Worm (Caenorhabditis elegans) whole organism, early embryonic: ENCODE data around the gene F40A3.7.

Experiments
- B0310.2 ChIP-seq: sonication (generic microtip); optimal IDR thresholded peaks from 2 replicates; lab custom pipeline; 2016; ENCODE audit warnings: mild to moderate bottlenecking, missing genetic modification characterization, missing compliant biosample characterization
- F13C5.2 ChIP-seq: sonication (generic microtip); optimal IDR thresholded peaks from 2 replicates; lab custom pipeline; 2017; ENCODE audit warnings: mild to moderate bottlenecking, missing genetic modification characterization, inconsistent platforms, missing compliant biosample characterization
- aly-1 ChIP-seq: sonication (generic microtip); optimal IDR thresholded peaks from 2 replicates; lab custom pipeline; 2016; ENCODE audit warnings: missing genetic modification characterization, missing compliant biosample characterization
- ama-1 ChIP-seq: fragments of 150-350 bp; optimal IDR thresholded peaks from 2 replicates; lab custom pipeline; 2014
- ceh-13 ChIP-seq: fragments of 200-800 bp; sonication (Bioruptor generic); optimal IDR thresholded peaks from 2 replicates; lab custom pipeline; 2018; ENCODE audit warnings: mild to moderate bottlenecking, missing genetic modification characterization, missing compliant biosample characterization
- ceh-36 ChIP-seq: sonication (generic microtip); optimal IDR thresholded peaks from 2 replicates; lab custom pipeline; 2016; ENCODE audit warnings: missing genetic modification characterization, inconsistent platforms, missing compliant biosample characterization
- ets-7 ChIP-seq: sonication (generic microtip); optimal IDR thresholded peaks from 2 replicates; lab custom pipeline; 2016; ENCODE audit warnings: missing genotype, missing genetic modification characterization, missing compliant biosample characterization
- flt-1 ChIP-seq: fragments of 200-800 bp; sonication (Bioruptor generic); IDR thresholded peaks from 2 replicates; pipeline ENCODE4 v1.3.6; 2022; ENCODE audit warnings: missing genetic modification characterization, missing compliant biosample characterization
- hmbx-1 ChIP-seq: sonication (generic microtip); optimal IDR thresholded peaks from 2 replicates; lab custom pipeline; 2016; ENCODE audit warnings: mild to moderate bottlenecking, missing genetic modification characterization, missing compliant biosample characterization
- hmg-4 ChIP-seq: fragments of 200-800 bp; sonication (Bioruptor generic); optimal IDR thresholded peaks from 2 replicates; lab custom pipeline; 2018; ENCODE audit warnings: mild to moderate bottlenecking, missing genetic modification characterization, missing compliant biosample characterization
- hnd-1 ChIP-seq: sonication (generic microtip); optimal IDR thresholded peaks from 2 replicates; lab custom pipeline; 2016; ENCODE audit warnings: missing genetic modification characterization, missing compliant biosample characterization
- pes-1 ChIP-seq: fragments of 200-800 bp; sonication (Bioruptor generic); IDR thresholded peaks from 2 replicates; pipeline ENCODE4 v1.3.6; 2022; ENCODE audit warnings: missing genetic modification reagents, missing genetic modification characterization, missing compliant biosample characterization
- scrt-1 ChIP-seq: fragments of 200-800 bp; sonication (Bioruptor generic); IDR thresholded peaks from 2 replicates; pipeline ENCODE4 v1.3.6; 2022; ENCODE audit warnings: missing genetic modification characterization, missing compliant biosample characterization
- sea-1 ChIP-seq: fragments of 200-800 bp; sonication (Bioruptor generic); conservative IDR thresholded peaks from 2 replicates; pipeline ENCODE4 v1.3.6; 2022; ENCODE audit warnings: missing genetic modification characterization, missing compliant biosample characterization
- tbx-11 ChIP-seq: fragments of 200-800 bp; sonication (Bioruptor generic); IDR thresholded peaks from 2 replicates; pipeline ENCODE4 v1.3.6; 2022; ENCODE audit warnings: missing genetic modification characterization, missing compliant biosample characterization
- tbx-37 ChIP-seq: fragments of 200-800 bp; sonication (Bioruptor generic); conservative IDR thresholded peaks from 2 replicates; pipeline ENCODE4 v1.3.6; 2022; ENCODE audit warnings: missing genetic modification reagents, missing genetic modification characterization, missing compliant biosample characterization
- tra-4 ChIP-seq: sonication (generic microtip); optimal IDR thresholded peaks from 2 replicates; lab custom pipeline; 2017; ENCODE audit warnings: missing genetic modification characterization, missing compliant biosample characterization

F40A3.7 gene

DNA sequence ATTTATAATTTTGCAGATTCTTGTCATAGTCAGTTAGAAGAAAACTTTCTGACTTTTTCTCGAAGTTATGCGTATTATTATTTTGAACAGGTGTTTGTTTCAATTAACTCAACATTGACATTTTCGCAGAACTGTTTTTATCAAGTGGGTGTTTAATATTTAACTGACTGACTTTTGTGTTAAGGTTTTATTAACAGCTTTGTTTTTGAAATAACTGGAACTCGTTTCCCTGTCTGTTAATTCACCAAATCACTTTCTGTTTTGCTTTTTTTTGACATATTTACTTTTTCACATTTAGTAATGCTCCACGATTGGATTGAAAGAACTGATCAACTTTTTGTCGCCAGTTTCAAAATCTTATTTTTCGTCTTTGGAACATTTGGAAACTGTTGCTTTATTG is 25.8 kb upstream of the F40A3.7 start, which contains the start of gene srsx-7:
TSS of gene srsx-7 (plus strand) at position 301 of the 400 bp plus-strand sequence.
- TF ChIP-seq tra-4 (tag; lab: Kevin White, UChicago) (no peak), sea-1 (GFP tag; lab: Robert Waterston, UW) (no peak), B0310.2 (no peak), flt-1 (GFP tag; lab: Robert Waterston, UW) (no peak), ama-1 (no peak), hmg-4 (no peak), hnd-1 (tag; lab: Kevin White, UChicago) (no peak), ceh-13 (GFP tag; lab: Kevin White, UChicago) (no peak)

DNA sequence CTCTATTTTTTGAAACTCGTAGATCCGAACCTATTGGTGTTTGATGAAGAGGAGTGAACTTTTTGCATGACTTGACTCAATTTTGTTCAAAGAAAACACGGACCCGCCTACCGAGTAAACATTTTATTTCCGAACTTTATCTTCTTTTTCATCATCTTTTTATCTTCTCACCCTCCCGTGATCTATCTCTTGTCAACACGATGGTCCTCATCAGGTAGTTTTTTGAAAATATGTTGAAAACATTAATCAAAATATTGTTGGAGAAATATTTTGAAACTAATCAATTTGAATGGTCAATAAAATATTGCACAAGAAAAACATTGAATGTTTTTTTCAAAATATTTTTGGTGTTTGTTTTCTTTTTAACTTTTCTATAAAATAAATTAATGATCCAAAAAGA is 8.8 kb upstream of the F40A3.7 start:
- no peak for TF ChIP-seq hmg-4
- TF ChIP-seq hnd-1 (tag; lab: Kevin White, UChicago), result no peak
- no peak for TF ChIP-seq pes-1 (GFP tag; lab: Robert Waterston, UW)
- TF ChIP-seq aly-1, result no peak
- TF ChIP-seq ceh-36 (tag; lab: Kevin White, UChicago), result no peak
- TF ChIP-seq F13C5.2 (tag; lab: Kevin White, UChicago), result no peak
- TF ChIP-seq tra-4 (tag; lab: Kevin White, UChicago), result no peak
- no peak for TF ChIP-seq B0310.2
- TF ChIP-seq tbx-11 (GFP tag; lab: Robert Waterston, UW), result no peak
- TF ChIP-seq ets-7, result no peak

DNA sequence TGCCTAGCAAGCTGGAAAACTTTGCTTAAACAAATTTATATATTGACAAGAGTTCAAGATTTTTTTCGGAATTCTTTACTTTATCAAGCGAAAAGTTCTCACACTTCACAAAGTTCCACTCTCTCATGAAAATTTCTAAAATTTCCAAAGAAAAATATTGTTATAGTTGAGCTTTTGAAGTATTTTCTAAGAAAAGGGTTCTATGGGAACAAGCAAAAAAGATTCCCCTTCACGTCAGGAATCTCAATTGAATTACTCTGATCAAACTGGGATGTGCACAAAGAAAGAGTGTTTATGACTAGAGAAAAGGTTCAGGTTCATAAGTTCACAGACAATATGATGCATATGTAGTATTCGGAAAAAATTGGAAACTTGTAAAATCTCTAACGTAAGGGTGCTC is 4.7 kb upstream of the F40A3.7 start:
- TF ChIP-seq tbx-11 (GFP tag; lab: Robert Waterston, UW) (no peak), B0310.2 (no peak), ceh-36 (tag; lab: Kevin White, UChicago) (no peak), scrt-1 (GFP tag; lab: Robert Waterston, UW) (no peak), pes-1 (GFP tag; lab: Robert Waterston, UW) (no peak), tra-4 (tag; lab: Kevin White, UChicago) (no peak), ama-1 (no peak), hnd-1 (tag; lab: Kevin White, UChicago) (no peak), F13C5.2 (tag; lab: Kevin White, UChicago) (no peak), tbx-37 (GFP tag; lab: Robert Waterston, UW) (no peak), ets-7 (no peak), aly-1 (no peak), hmbx-1 (tag; lab: Kevin White, UChicago) (no peak), ceh-13 (GFP tag; lab: Kevin White, UChicago) (no peak), hmg-4 (no peak), sea-1 (GFP tag; lab: Robert Waterston, UW) (no peak), flt-1 (GFP tag; lab: Robert Waterston, UW) (no peak)

DNA sequence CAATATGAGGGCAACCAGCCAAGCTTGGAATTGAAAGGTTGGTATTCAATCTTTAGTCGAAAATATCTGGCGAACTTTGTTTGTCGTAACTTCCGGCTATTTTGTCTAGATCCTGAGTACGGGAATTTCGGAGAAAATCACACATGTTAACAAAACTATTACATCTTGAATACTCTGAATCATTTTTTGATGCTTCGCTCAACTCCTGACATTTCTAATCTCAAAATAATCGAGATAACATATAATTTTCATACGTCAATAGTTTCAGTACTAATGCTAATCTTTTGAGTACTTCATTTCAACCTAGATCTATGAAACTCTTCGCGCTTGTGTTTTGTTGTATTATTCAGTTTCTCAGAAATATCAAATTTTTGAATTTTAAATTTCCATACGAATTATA is 1.6 kb upstream of the F40A3.7 start:
- TF ChIP-seq ceh-13 (GFP tag; lab: Kevin White, UChicago), result no peak
- TF ChIP-seq aly-1, result no peak
- TF ChIP-seq tbx-37 (GFP tag; lab: Robert Waterston, UW), result no peak
- no peak for TF ChIP-seq flt-1 (GFP tag; lab: Robert Waterston, UW)
- TF ChIP-seq sea-1 (GFP tag; lab: Robert Waterston, UW), result no peak
- TF ChIP-seq scrt-1 (GFP tag; lab: Robert Waterston, UW), result no peak
- TF ChIP-seq ceh-36 (tag; lab: Kevin White, UChicago), result no peak
- no peak for TF ChIP-seq hmbx-1 (tag; lab: Kevin White, UChicago)
- TF ChIP-seq F13C5.2 (tag; lab: Kevin White, UChicago), result no peak
- TF ChIP-seq tra-4 (tag; lab: Kevin White, UChicago), result no peak
- no peak for TF ChIP-seq pes-1 (GFP tag; lab: Robert Waterston, UW)
- no peak for TF ChIP-seq ets-7

DNA sequence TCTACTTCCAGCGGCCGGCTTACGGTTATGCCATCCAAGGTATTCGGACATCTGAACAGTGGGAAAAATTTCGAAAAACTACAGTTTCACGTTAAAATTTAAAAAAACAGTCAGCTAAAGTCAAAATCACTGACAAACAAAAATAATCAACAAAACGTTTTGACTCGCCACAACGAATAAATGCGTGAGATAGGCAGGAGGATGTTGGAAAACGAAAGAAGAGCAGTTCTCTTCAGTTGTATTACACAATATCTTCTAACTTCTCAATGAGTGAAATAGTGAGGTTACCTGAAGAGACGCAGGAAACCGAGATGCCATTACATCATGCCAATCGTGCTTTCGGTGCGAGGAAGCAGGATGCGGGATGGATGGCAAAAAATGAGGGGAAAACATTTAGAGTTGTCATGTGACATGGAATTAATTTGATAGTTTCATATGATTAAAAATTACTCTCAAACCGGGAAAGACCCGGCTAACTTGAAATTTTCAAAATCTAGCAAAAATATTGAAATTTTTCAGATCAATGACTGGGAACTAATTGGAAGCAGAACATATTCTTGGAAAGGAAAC is 5.8 kb downstream of the F40A3.7 start, which contains the start of gene F40A3.6:
TSS of gene F40A3.6 (minus strand) at position 51 of the 570 bp plus-strand sequence.
- no peak for TF ChIP-seq hmg-4
- TF ChIP-seq tbx-11 (GFP tag; lab: Robert Waterston, UW), result no peak
- no peak for TF ChIP-seq pes-1 (GFP tag; lab: Robert Waterston, UW)
- TF ChIP-seq scrt-1 (GFP tag; lab: Robert Waterston, UW), result no peak
- no peak for TF ChIP-seq tra-4 (tag; lab: Kevin White, UChicago)
- no peak for TF ChIP-seq hmbx-1 (tag; lab: Kevin White, UChicago)
- no peak for TF ChIP-seq ets-7
- no peak for TF ChIP-seq ama-1
- no peak for TF ChIP-seq ceh-13 (GFP tag; lab: Kevin White, UChicago)
- TF ChIP-seq ceh-36 (tag; lab: Kevin White, UChicago), result no peak
- TF ChIP-seq B0310.2, result no peak
- TF ChIP-seq tbx-37 (GFP tag; lab: Robert Waterston, UW), result no peak
- TF ChIP-seq sea-1 (GFP tag; lab: Robert Waterston, UW), result no peak
- no peak for TF ChIP-seq F13C5.2 (tag; lab: Kevin White, UChicago)
- TF ChIP-seq flt-1 (GFP tag; lab: Robert Waterston, UW), result no peak
- TF ChIP-seq hnd-1 (tag; lab: Kevin White, UChicago), result no peak
- no peak for TF ChIP-seq aly-1

DNA sequence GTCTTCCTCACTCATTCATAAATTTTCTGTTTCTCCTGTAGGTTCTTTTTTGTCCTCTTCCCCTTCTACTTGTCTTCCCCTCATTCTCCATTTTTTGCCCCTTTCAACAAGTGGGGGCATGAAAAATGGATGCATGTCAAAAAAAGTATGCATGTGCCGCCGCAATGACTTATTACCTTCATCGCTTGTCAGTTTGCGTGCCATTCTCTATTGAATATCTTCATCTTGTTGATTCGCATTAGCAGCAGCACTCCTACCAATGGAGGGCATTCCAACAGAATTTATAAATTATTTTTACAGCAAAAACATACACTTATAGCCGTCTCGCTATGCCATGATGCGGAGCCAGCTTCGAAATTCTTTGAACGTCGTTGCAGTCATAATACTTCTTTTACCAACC is 8.4 kb downstream of the F40A3.7 start, which contains the start of gene F40A3.1:
TSS of gene F40A3.1 (plus strand) at position 301 of the 400 bp plus-strand sequence.
- no peak for TF ChIP-seq F13C5.2 (tag; lab: Kevin White, UChicago)
- TF ChIP-seq sea-1 (GFP tag; lab: Robert Waterston, UW), result no peak
- TF ChIP-seq hmg-4, result no peak
- TF ChIP-seq tbx-37 (GFP tag; lab: Robert Waterston, UW), result no peak
- no peak for TF ChIP-seq scrt-1 (GFP tag; lab: Robert Waterston, UW)
- no peak for TF ChIP-seq tra-4 (tag; lab: Kevin White, UChicago)
- no peak for TF ChIP-seq hnd-1 (tag; lab: Kevin White, UChicago)

DNA sequence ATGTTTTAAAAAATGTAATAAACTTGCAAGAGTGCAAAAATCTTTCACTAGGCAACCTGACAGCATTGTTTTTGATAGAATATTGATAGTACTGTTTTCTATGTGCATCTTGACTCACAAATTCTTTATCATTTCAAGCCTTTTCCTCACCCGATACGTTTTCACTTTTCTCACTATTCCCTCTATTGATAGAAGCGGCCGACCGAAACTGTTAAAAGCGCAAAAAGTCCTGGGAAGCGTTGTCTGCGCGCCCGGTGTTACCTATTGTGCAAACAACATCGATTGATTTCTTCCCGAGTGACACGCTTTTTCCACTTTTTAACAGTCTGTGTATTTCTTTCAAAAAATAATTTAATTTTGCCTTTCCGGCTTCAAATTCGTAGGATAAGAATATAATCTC is 11.6 kb downstream of the F40A3.7 start:
- no peak for TF ChIP-seq scrt-1 (GFP tag; lab: Robert Waterston, UW)
- TF ChIP-seq ets-7, result no peak
- TF ChIP-seq ceh-36 (tag; lab: Kevin White, UChicago), result no peak
- no peak for TF ChIP-seq sea-1 (GFP tag; lab: Robert Waterston, UW)
